Worm (Caenorhabditis elegans) whole organism, L1 larva: ENCODE data around the gene F36D4.6.

ENCODE experiments used
- C04F5.9 ChIP-seq: sonication (generic microtip); optimal IDR thresholded peaks from 2 replicates; lab custom pipeline; 2016; ENCODE audit warnings: missing genetic modification characterization, missing compliant biosample characterization
- C34B4.2 ChIP-seq: sonication (generic microtip); optimal IDR thresholded peaks from 2 replicates; lab custom pipeline; 2017; ENCODE audit warnings: mild to moderate bottlenecking, missing genetic modification characterization, missing compliant biosample characterization
- ceh-8 ChIP-seq: fragments of 200-800 bp; sonication (Bioruptor generic); optimal IDR thresholded peaks from 2 replicates; lab custom pipeline; 2018; ENCODE audit warnings: mild to moderate bottlenecking, missing genetic modification characterization, moderate library complexity, missing compliant biosample characterization
- ceh-88 ChIP-seq: fragments of 200-800 bp; sonication (Bioruptor generic); IDR thresholded peaks from 2 replicates; pipeline ENCODE4 v1.3.6; 2022; ENCODE audit warnings: missing genetic modification characterization, missing compliant biosample characterization
- ceh-90 ChIP-seq: sonication (generic microtip); optimal IDR thresholded peaks from 2 replicates; lab custom pipeline; 2016; ENCODE audit warnings: missing genetic modification characterization, missing compliant biosample characterization
- dpl-1 ChIP-seq, 3 experiments: fragments of 150-350 bp in 2 of 3; sonication (generic microtip) in 1 of 3; optimal IDR thresholded peaks; 2 replicates each; lab custom pipeline; 2014 to 2017; ENCODE audit warnings: missing biosample characterization in 3 of 3, missing genetic modification characterization in 3 of 3, missing genetic modification reagents in 3 of 3
- efl-1 ChIP-seq, 4 experiments: fragments of 150-350 bp; optimal IDR thresholded peaks in 3 of 4; peaks in 1 of 4; 1 replicate in 1 of 4; 2 replicates in 3 of 4; lab custom pipeline; 2014; ENCODE audit warnings: missing biosample characterization in 2 of 4, missing genetic modification characterization in 2 of 4, missing genetic modification reagents in 2 of 4
- efl-3 ChIP-seq: fragments of 200-800 bp; sonication (Bioruptor generic); optimal IDR thresholded peaks from 2 replicates; lab custom pipeline; 2018; ENCODE audit warnings: mild to moderate bottlenecking, missing genetic modification characterization, missing compliant biosample characterization
- egl-13 ChIP-seq: sonication (generic microtip); optimal IDR thresholded peaks from 2 replicates; lab custom pipeline; 2016; ENCODE audit warnings: missing genotype, missing genetic modification reagents, missing genetic modification characterization, missing compliant biosample characterization
- elt-2 ChIP-seq: sonication (generic microtip); optimal IDR thresholded peaks from 2 replicates; lab custom pipeline; 2016; ENCODE audit warnings: missing genetic modification characterization, mild to moderate bottlenecking, inconsistent platforms, missing compliant biosample characterization, missing genetic modification reagents
- ets-5 ChIP-seq: fragments of 200-800 bp; sonication (Bioruptor generic); IDR thresholded peaks from 2 replicates; pipeline ENCODE4 v1.3.6; 2022; ENCODE audit warnings: missing genetic modification characterization, missing compliant biosample characterization
- fkh-10 ChIP-seq: sonication (generic microtip); optimal IDR thresholded peaks from 2 replicates; lab custom pipeline; 2017; ENCODE audit warnings: missing biosample characterization, missing genetic modification reagents, missing genetic modification characterization
- fkh-4 ChIP-seq: sonication (generic microtip); optimal IDR thresholded peaks from 2 replicates; lab custom pipeline; 2016; ENCODE audit warnings: missing compliant biosample characterization, missing genetic modification characterization, borderline replicate concordance
- fkh-8 ChIP-seq: sonication (generic microtip); optimal IDR thresholded peaks from 2 replicates; lab custom pipeline; 2016; ENCODE audit warnings: mild to moderate bottlenecking, missing genetic modification characterization, missing compliant biosample characterization
- fos-1 ChIP-seq: fragments of 150-350 bp; optimal IDR thresholded peaks from 2 replicates; lab custom pipeline; 2014; ENCODE audit warnings: missing biosample characterization, missing genetic modification characterization
- hlh-4 ChIP-seq: sonication (generic microtip); optimal IDR thresholded peaks from 2 replicates; lab custom pipeline; 2016; ENCODE audit warnings: mild to moderate bottlenecking, missing genetic modification characterization, missing compliant biosample characterization
- hpl-2 ChIP-seq: fragments of 150-350 bp; optimal IDR thresholded peaks from 2 replicates; lab custom pipeline; 2014; ENCODE audit warnings: missing biosample characterization, missing genetic modification reagents, missing genetic modification characterization
- irx-1 ChIP-seq: sonication (generic microtip); optimal IDR thresholded peaks from 2 replicates; lab custom pipeline; 2016; ENCODE audit warnings: missing genetic modification characterization, missing compliant biosample characterization
- jun-1 ChIP-seq: fragments of 150-350 bp; optimal IDR thresholded peaks from 2 replicates; lab custom pipeline; 2014; ENCODE audit warnings: missing biosample characterization, missing genetic modification reagents, missing genetic modification characterization
- lin-13 ChIP-seq: fragments of 150-350 bp; optimal IDR thresholded peaks from 2 replicates; lab custom pipeline; 2014; ENCODE audit warnings: missing biosample characterization, missing genetic modification reagents, missing genetic modification characterization
- lin-14 ChIP-seq: fragments of 200-800 bp; sonication (Bioruptor generic); optimal IDR thresholded peaks from 2 replicates; lab custom pipeline; 2018; ENCODE audit warnings: mild to moderate bottlenecking, missing genetic modification characterization, moderate library complexity, missing compliant biosample characterization
- lin-15B ChIP-seq: fragments of 150-350 bp; sonication (generic microtip); optimal IDR thresholded peaks from 3 replicates; lab custom pipeline; 2014; ENCODE audit warnings: missing biosample characterization, missing genetic modification characterization
- lin-39 ChIP-seq: fragments of 150-350 bp; optimal IDR thresholded peaks from 2 replicates; lab custom pipeline; 2014; ENCODE audit warnings: missing biosample characterization, missing genetic modification reagents, missing genetic modification characterization
- lsy-2 ChIP-seq, 2 experiments: fragments of 150-350 bp; optimal IDR thresholded peaks; 2 replicates each; lab custom pipeline; 2014; ENCODE audit warnings: missing biosample characterization in 2 of 2, missing genetic modification characterization in 2 of 2
- mdl-1 ChIP-seq, 2 experiments: fragments of 150-350 bp; optimal IDR thresholded peaks; 2 replicates each; lab custom pipeline; 2014 to 2017; ENCODE audit warnings: missing biosample characterization in 2 of 2, missing genetic modification characterization in 2 of 2, inconsistent platforms in 1 of 2
- mep-1 ChIP-seq: fragments of 150-350 bp; optimal IDR thresholded peaks from 2 replicates; lab custom pipeline; 2014; ENCODE audit warnings: missing biosample characterization, missing genetic modification characterization
- nhr-11 ChIP-seq: fragments of 150-350 bp; optimal IDR thresholded peaks from 2 replicates; lab custom pipeline; 2014; ENCODE audit warnings: missing biosample characterization, missing genetic modification characterization
- nhr-12 ChIP-seq: sonication (generic microtip); optimal IDR thresholded peaks from 2 replicates; lab custom pipeline; 2017; ENCODE audit warnings: missing biosample characterization, missing genetic modification characterization
- nhr-20 ChIP-seq: sonication (generic microtip); optimal IDR thresholded peaks from 2 replicates; lab custom pipeline; 2016; ENCODE audit warnings: mild to moderate bottlenecking, missing genetic modification characterization, missing compliant biosample characterization
- nhr-237 ChIP-seq: fragments of 150-350 bp; optimal IDR thresholded peaks from 2 replicates; lab custom pipeline; 2014; ENCODE audit warnings: missing biosample characterization, missing genetic modification characterization
- nhr-28 ChIP-seq: fragments of 150-350 bp; optimal IDR thresholded peaks from 2 replicates; lab custom pipeline; 2014; ENCODE audit warnings: missing biosample characterization, missing genetic modification characterization
- nhr-71 ChIP-seq: sonication (generic microtip); optimal IDR thresholded peaks from 2 replicates; lab custom pipeline; 2016; ENCODE audit warnings: mild to moderate bottlenecking, missing genetic modification characterization, moderate library complexity, missing compliant biosample characterization
- nhr-76 ChIP-seq: sonication (generic microtip); optimal IDR thresholded peaks from 2 replicates; lab custom pipeline; 2017; ENCODE audit warnings: missing biosample characterization, missing genetic modification characterization
- nhr-77 ChIP-seq: fragments of 150-350 bp; optimal IDR thresholded peaks from 2 replicates; lab custom pipeline; 2014; ENCODE audit warnings: missing biosample characterization, missing genetic modification characterization
- nhr-84 ChIP-seq: sonication (generic microtip); optimal IDR thresholded peaks from 2 replicates; lab custom pipeline; 2017; ENCODE audit warnings: missing biosample characterization, missing genetic modification characterization
- nhr-85 ChIP-seq: sonication (generic microtip); peaks from one replicate; lab custom pipeline; 2016; ENCODE audit warnings: missing genetic modification characterization, inconsistent platforms, missing compliant biosample characterization
- pax-3 ChIP-seq: fragments of 200-800 bp; sonication (Bioruptor generic); optimal IDR thresholded peaks from 2 replicates; lab custom pipeline; 2018; ENCODE audit warnings: mild to moderate bottlenecking, missing genetic modification characterization, moderate library complexity, missing compliant biosample characterization
- pqm-1 ChIP-seq: sonication (generic microtip); optimal IDR thresholded peaks from 3 replicates; lab custom pipeline; 2017; ENCODE audit warnings: missing biosample characterization, missing genetic modification characterization
- snpc-4 ChIP-seq: fragments of 150-350 bp; optimal IDR thresholded peaks from 2 replicates; lab custom pipeline; 2014; ENCODE audit warnings: missing biosample characterization, missing genetic modification characterization
- snu-23 ChIP-seq: sonication (generic microtip); optimal IDR thresholded peaks from 2 replicates; lab custom pipeline; 2016; ENCODE audit warnings: missing genetic modification characterization, missing compliant biosample characterization
- sox-4 ChIP-seq: sonication (generic microtip); optimal IDR thresholded peaks from 2 replicates; lab custom pipeline; 2016; ENCODE audit warnings: missing genetic modification characterization, missing compliant biosample characterization
- sptf-1 ChIP-seq: fragments of 150-350 bp; optimal IDR thresholded peaks from 2 replicates; lab custom pipeline; 2014; ENCODE audit warnings: missing biosample characterization, missing genetic modification characterization
- sup-37 ChIP-seq: fragments of 200-800 bp; sonication (Bioruptor generic); optimal IDR thresholded peaks from 2 replicates; lab custom pipeline; 2018; ENCODE audit warnings: mild to moderate bottlenecking, missing genetic modification characterization, missing compliant biosample characterization
- tlp-1 ChIP-seq: fragments of 150-350 bp; optimal IDR thresholded peaks from 2 replicates; lab custom pipeline; 2014; ENCODE audit warnings: missing biosample characterization, missing genetic modification characterization
- unc-30 ChIP-seq: sonication (generic microtip); optimal IDR thresholded peaks from 2 replicates; lab custom pipeline; 2017; ENCODE audit warnings: missing biosample characterization, missing genetic modification characterization
- unc-86 ChIP-seq: sonication (generic microtip); optimal IDR thresholded peaks from 2 replicates; lab custom pipeline; 2016; ENCODE audit warnings: missing genetic modification characterization, missing compliant biosample characterization
- vab-15 ChIP-seq: sonication (generic microtip); optimal IDR thresholded peaks from 2 replicates; lab custom pipeline; 2017; ENCODE audit warnings: missing genotype, mild to moderate bottlenecking, missing genetic modification characterization, missing compliant biosample characterization
- zag-1 ChIP-seq: fragments of 150-350 bp; optimal IDR thresholded peaks from 2 replicates; lab custom pipeline; 2014; ENCODE audit warnings: missing biosample characterization, missing genetic modification characterization
- zip-4 ChIP-seq: fragments of 200-800 bp; sonication (Bioruptor generic); optimal IDR thresholded peaks from 2 replicates; lab custom pipeline; 2018; ENCODE audit warnings: mild to moderate bottlenecking, missing genetic modification characterization, moderate library complexity, missing compliant biosample characterization
- ztf-11 ChIP-seq, 2 experiments: sonication (generic microtip); optimal IDR thresholded peaks; 2 replicates each; lab custom pipeline; 2016 to 2017; ENCODE audit warnings: missing genetic modification characterization in 2 of 2, missing biosample characterization in 1 of 2, missing compliant biosample characterization in 1 of 2
- ztf-4 ChIP-seq: fragments of 150-350 bp; optimal IDR thresholded peaks from 2 replicates; lab custom pipeline; 2014; ENCODE audit warnings: missing biosample characterization, missing genetic modification characterization

Gene F36D4.6

ce11 chrV:9425593-9425992 lies 1.4 kb downstream of the F36D4.6 start, which contains the start of gene F36D4.5 (continued):
- TF ChIP-seq elt-2 (tag; lab: Kevin White, UChicago) (no peak), lin-15B (tag; lab: Kevin White, UChicago) (no peak), nhr-85 (tag; lab: Kevin White, UChicago) (no peak), jun-1 (no peak), efl-1 (optimal IDR thresholded peaks at IDR 0.05; lab: Kevin White, UChicago) (peak; percentile 16 to 50), efl-1 (GFP tag; optimal IDR thresholded peaks at IDR 0.05 in 1 of 2; lab: Kevin White, UChicago) (peak; percentile 31 to 76), tlp-1 (tag; lab: Kevin White, UChicago) (no peak), nhr-28 (tag; lab: Kevin White, UChicago) (no peak), unc-86 (tag; lab: Kevin White, UChicago) (no peak), ceh-90 (tag; lab: Kevin White, UChicago) (no peak), snpc-4 (tag; lab: Kevin White, UChicago) (no peak), sptf-1 (tag; lab: Kevin White, UChicago) (no peak), nhr-71 (peak; percentile 50), nhr-20 (tag; lab: Kevin White, UChicago) (no peak), unc-30 (tag; lab: Kevin White, UChicago) (no peak), C34B4.2 (tag; lab: Kevin White, UChicago) (no peak), vab-15 (tag; lab: Kevin White, UChicago) (no peak), ceh-88 (GFP tag; lab: Robert Waterston, UW) (no peak), pqm-1 (tag; lab: Kevin White, UChicago) (no peak), nhr-11 (tag; lab: Kevin White, UChicago) (no peak), fkh-8 (tag; lab: Kevin White, UChicago) (peak; percentile 9), sup-37 (GFP tag; lab: Kevin White, UChicago) (no peak), zag-1 (tag; lab: Kevin White, UChicago) (no peak), nhr-76 (no peak), pax-3 (tag; lab: Kevin White, UChicago) (no peak), hpl-2 (no peak), ztf-4 (tag; lab: Kevin White, UChicago) (no peak), fos-1 (tag; lab: Kevin White, UChicago) (no peak), irx-1 (tag; lab: Kevin White, UChicago) (peak; percentile 25), snu-23 (GFP tag; lab: Kevin White, UChicago) (peak; percentile 47), lsy-2 (tag; optimal IDR thresholded peaks at IDR 0.05; lab: Kevin White, UChicago) (peak; percentile 42 to 57), ztf-11 (tag; optimal IDR thresholded peaks at IDR 0.05; lab: Kevin White, UChicago) (no peak)

- no peak for TF ChIP-seq nhr-84 (tag; lab: Kevin White, UChicago)
- TF ChIP-seq tlp-1 (tag; lab: Kevin White, UChicago) = no peak
- no peak for TF ChIP-seq lin-15B (tag; lab: Kevin White, UChicago)
- no peak for TF ChIP-seq ceh-8
- TF ChIP-seq fos-1 (tag; lab: Kevin White, UChicago) = no peak
- no peak for TF ChIP-seq ztf-11 (tag; optimal IDR thresholded peaks at IDR 0.05; lab: Kevin White, UChicago)
- peak; percentile 32 for TF ChIP-seq snu-23 (GFP tag; lab: Kevin White, UChicago)
- TF ChIP-seq hpl-2 = no peak
- TF ChIP-seq fkh-10 (GFP tag; lab: Kevin White, UChicago) = no peak
- no peak for TF ChIP-seq ets-5
- TF ChIP-seq nhr-12 = no peak
- TF ChIP-seq dpl-1 (GFP tag; optimal IDR thresholded peaks at IDR 0.05; lab: Kevin White, UChicago) = peak in 1 of 3 experiments; percentile 1
- no peak for TF ChIP-seq sox-4 (tag; lab: Kevin White, UChicago)
- no peak for TF ChIP-seq lin-39 (tag; lab: Kevin White, UChicago)
- TF ChIP-seq nhr-85 (tag; lab: Kevin White, UChicago) = no peak
- TF ChIP-seq mep-1 (tag; lab: Kevin White, UChicago) = peak; percentile 13
- no peak for TF ChIP-seq ceh-90 (tag; lab: Kevin White, UChicago)
- peak in 1 of 2 experiments; percentile 57 for TF ChIP-seq mdl-1 (tag; optimal IDR thresholded peaks at IDR 0.05; lab: Kevin White, UChicago)
- no peak for TF ChIP-seq fkh-4 (tag; lab: Kevin White, UChicago)
- no peak for TF ChIP-seq lin-13
- TF ChIP-seq lin-14 (GFP tag; lab: Kevin White, UChicago) = peak; percentile 75
- TF ChIP-seq sup-37 (GFP tag; lab: Kevin White, UChicago) = no peak
- no peak for TF ChIP-seq hlh-4 (tag; lab: Kevin White, UChicago)
- no peak for TF ChIP-seq zip-4 (GFP tag; lab: Kevin White, UChicago)
- TF ChIP-seq egl-13 (tag; lab: Kevin White, UChicago) = no peak
- no peak for TF ChIP-seq nhr-237 (tag; lab: Kevin White, UChicago)
- TF ChIP-seq efl-3 (GFP tag; lab: Kevin White, UChicago) = no peak
- no peak for TF ChIP-seq unc-30 (tag; lab: Kevin White, UChicago)
- no peak for TF ChIP-seq pax-3 (tag; lab: Kevin White, UChicago)
- no peak for TF ChIP-seq C04F5.9
- TF ChIP-seq nhr-77 (tag; lab: Kevin White, UChicago) = peak; percentile 25
- TF ChIP-seq snpc-4 (tag; lab: Kevin White, UChicago) = no peak
Observed at ce11 chrV:9424514-9424913, 2.5 kb downstream of the F36D4.6 start.
